Fruit fly (Drosophila melanogaster) whole organism, embryonic: ENCODE data around the gene CG12768.

Experiments
- B-H2 ChIP-seq: fragments of 200-800 bp; sonication (Bioruptor generic); optimal IDR thresholded peaks from 2 replicates; lab custom pipeline; 2018; ENCODE audit warnings: missing biosample characterization, mild to moderate bottlenecking, missing genetic modification characterization
- Blimp-1 ChIP-seq: fragments of 200-800 bp; sonication (Bioruptor generic); optimal IDR thresholded peaks from 3 replicates; lab custom pipeline; 2018; ENCODE audit warnings: missing biosample characterization, missing genetic modification characterization, mild to moderate bottlenecking, moderate library complexity, missing genetic modification reagents
- CG10431 ChIP-seq: fragments of 200-800 bp; sonication (Bioruptor generic); optimal IDR thresholded peaks from 3 replicates; lab custom pipeline; 2018; ENCODE audit warnings: missing biosample characterization, mild to moderate bottlenecking, missing genetic modification characterization
- CG10462 ChIP-seq: fragments of 200-800 bp; sonication (Bioruptor generic); optimal IDR thresholded peaks from 2 replicates; lab custom pipeline; 2016; ENCODE audit warnings: missing biosample characterization, missing genetic modification characterization
- CG10543 ChIP-seq: fragments of 200-800 bp; sonication (Bioruptor generic); optimal IDR thresholded peaks from 3 replicates; lab custom pipeline; 2017; ENCODE audit warnings: missing biosample characterization, mild to moderate bottlenecking, missing genetic modification characterization, moderate library complexity
- CG11723 ChIP-seq: fragments of 200-800 bp; sonication (Bioruptor generic); optimal IDR thresholded peaks from 2 replicates; lab custom pipeline; 2017; ENCODE audit warnings: missing biosample characterization, mild to moderate bottlenecking, missing genetic modification characterization
- CG12236 ChIP-seq: fragments of 200-800 bp; sonication (Bioruptor generic); optimal IDR thresholded peaks from 2 replicates; lab custom pipeline; 2016; ENCODE audit warnings: missing biosample characterization, missing genetic modification characterization
- CG13424 ChIP-seq: fragments of 200-800 bp; sonication (Bioruptor generic); optimal IDR thresholded peaks from 2 replicates; lab custom pipeline; 2019; ENCODE audit warnings: missing biosample characterization, mild to moderate bottlenecking, missing genetic modification characterization, moderate library complexity
- CG16813 ChIP-seq: fragments of 200-800 bp; sonication (Bioruptor generic); IDR thresholded peaks from 3 replicates; pipeline ENCODE4 v1.3.6; 2022; ENCODE audit warnings: missing biosample characterization, missing genetic modification characterization; ENCODE audit not compliant: partially characterized antibody
- CG33557 ChIP-seq: fragments of 200-800 bp; sonication (Bioruptor generic); optimal IDR thresholded peaks from 2 replicates; lab custom pipeline; 2019; ENCODE audit warnings: missing biosample characterization, mild to moderate bottlenecking, missing genetic modification characterization, moderate library complexity
- CG34422 ChIP-seq: fragments of 200-800 bp; sonication (Bioruptor generic); IDR thresholded peaks from 3 replicates; pipeline ENCODE4 v1.3.6; 2022; ENCODE audit warnings: missing biosample characterization, missing genetic modification characterization
- CG3726 ChIP-seq: fragments of 200-800 bp; sonication (Bioruptor generic); IDR thresholded peaks from 3 replicates; pipeline ENCODE4, ENCODE4 v1.3.6; 2022; ENCODE audit warnings: missing biosample characterization, missing genetic modification characterization
- CG4424 ChIP-seq: fragments of 200-800 bp; sonication (Bioruptor generic); optimal IDR thresholded peaks from 3 replicates; lab custom pipeline; 2016; ENCODE audit warnings: missing biosample characterization, missing genetic modification characterization
- CG5180 ChIP-seq: fragments of 200-800 bp; sonication (Bioruptor generic); optimal IDR thresholded peaks from 3 replicates; lab custom pipeline; 2017; ENCODE audit warnings: missing biosample characterization, missing genetic modification characterization, mild to moderate bottlenecking, moderate library complexity, missing genetic modification reagents
- CG6254 ChIP-seq: fragments of 200-800 bp; sonication (Bioruptor generic); optimal IDR thresholded peaks from 3 replicates; lab custom pipeline; 2017; ENCODE audit warnings: mild to moderate bottlenecking, missing biosample characterization, missing genetic modification reagents, missing genetic modification characterization
- CG6654 ChIP-seq: fragments of 200-800 bp; sonication (Bioruptor generic); optimal IDR thresholded peaks from 2 replicates; lab custom pipeline; 2017; ENCODE audit warnings: missing biosample characterization, mild to moderate bottlenecking, missing genetic modification characterization
- CG7271 ChIP-seq: fragments of 200-800 bp; sonication (Bioruptor generic); optimal IDR thresholded peaks from 2 replicates; lab custom pipeline; 2018; ENCODE audit warnings: missing biosample characterization, mild to moderate bottlenecking, missing genetic modification characterization, moderate library complexity
- CG7786 ChIP-seq: fragments of 200-800 bp; sonication (Bioruptor generic); optimal IDR thresholded peaks from 2 replicates; lab custom pipeline; 2016; ENCODE audit warnings: missing biosample characterization, missing genetic modification characterization
- CG8290 ChIP-seq, 3 experiments: fragments of 200-800 bp; sonication (Bioruptor generic); optimal IDR thresholded peaks; 2 replicates each; lab custom pipeline; 2016 to 2019; ENCODE audit warnings: missing biosample characterization in 3 of 3, missing genetic modification characterization in 3 of 3, mild to moderate bottlenecking in 2 of 3, moderate library complexity in 1 of 3
- CG9932 ChIP-seq: fragments of 200-800 bp; sonication (Bioruptor generic); IDR thresholded peaks from 2 replicates; pipeline ENCODE4 v1.3.6; 2022; ENCODE audit warnings: missing biosample characterization, missing genetic modification characterization
- CTCF ChIP-seq: fragments of 200-800 bp; sonication (Bioruptor generic); optimal IDR thresholded peaks from 2 replicates; lab custom pipeline; 2017; ENCODE audit warnings: missing biosample characterization, mild to moderate bottlenecking, missing genetic modification characterization, moderate library complexity
- CoRest ChIP-seq: fragments of 200-800 bp; sonication (Bioruptor generic); optimal IDR thresholded peaks from 3 replicates; lab custom pipeline; 2018; ENCODE audit warnings: missing biosample characterization, mild to moderate bottlenecking, missing genetic modification characterization, moderate library complexity
- HmgD ChIP-seq: fragments of 200-800 bp; sonication (Bioruptor generic); optimal IDR thresholded peaks from 3 replicates; lab custom pipeline; 2016; ENCODE audit warnings: missing biosample characterization, missing genetic modification characterization
- Jarid2 ChIP-seq: fragments of 200-800 bp; sonication (Bioruptor generic); optimal IDR thresholded peaks from 3 replicates; lab custom pipeline; 2017; ENCODE audit warnings: mild to moderate bottlenecking, missing biosample characterization, missing genetic modification reagents, missing genetic modification characterization
- Ptx1 ChIP-seq: fragments of 200-800 bp; sonication (Bioruptor generic); IDR thresholded peaks from 2 replicates; pipeline ENCODE4 v1.3.6; 2022; ENCODE audit warnings: missing biosample characterization, missing genetic modification characterization
- Sry-β ChIP-seq: fragments of 200-800 bp; sonication (Bioruptor generic); optimal IDR thresholded peaks from 2 replicates; lab custom pipeline; 2018; ENCODE audit warnings: missing biosample characterization, mild to moderate bottlenecking, missing genetic modification characterization, moderate library complexity
- Trl ChIP-seq, 3 experiments: fragments of >200 bp in 2 of 3; fragments of 200-800 bp in 1 of 3; sonication (Bioruptor generic) in 1 of 3; optimal IDR thresholded peaks; 2 replicates in 1 of 3; 3 replicates in 2 of 3; lab custom pipeline; 2016 to 2017; ENCODE audit warnings: missing biosample characterization in 1 of 3, missing genetic modification characterization in 1 of 3
- Xbp1 ChIP-seq: fragments of 200-800 bp; sonication (Bioruptor generic); optimal IDR thresholded peaks from 3 replicates; lab custom pipeline; 2016; ENCODE audit warnings: missing biosample characterization, mild to moderate bottlenecking, missing genetic modification characterization
- ase ChIP-seq: fragments of 200-800 bp; sonication (Bioruptor generic); IDR thresholded peaks from 3 replicates; pipeline ENCODE4 v1.3.6; 2022; ENCODE audit warnings: missing biosample characterization, missing genetic modification characterization
- bbx ChIP-seq: fragments of 200-800 bp; sonication (Bioruptor generic); IDR thresholded peaks from 2 replicates; pipeline ENCODE4 v1.3.6; 2022; ENCODE audit warnings: missing biosample characterization, missing genetic modification characterization; ENCODE audit not compliant: partially characterized antibody
- chinmo ChIP-seq: fragments of 200-800 bp; sonication (Bioruptor generic); IDR thresholded peaks from 4 replicates; pipeline ENCODE4 v1.3.6; 2022; ENCODE audit warnings: missing biosample characterization, missing genetic modification characterization; ENCODE audit not compliant: partially characterized antibody
- ci ChIP-seq: fragments of 200-800 bp; sonication (Bioruptor generic); IDR thresholded peaks from 3 replicates; pipeline ENCODE4 v1.3.6; 2022; ENCODE audit warnings: missing biosample characterization, missing genetic modification characterization
- dysf ChIP-seq: fragments of 200-800 bp; sonication (Bioruptor generic); IDR thresholded peaks from 3 replicates; pipeline ENCODE4 v1.3.6; 2022; ENCODE audit warnings: missing biosample characterization, missing genetic modification characterization
- gcm ChIP-seq: fragments of 200-800 bp; sonication (Bioruptor generic); optimal IDR thresholded peaks from 2 replicates; lab custom pipeline; 2019; ENCODE audit warnings: missing biosample characterization, mild to moderate bottlenecking, missing genetic modification characterization, moderate library complexity
- nom ChIP-seq: fragments of 200-800 bp; sonication (Bioruptor generic); optimal IDR thresholded peaks from 2 replicates; lab custom pipeline; 2017; ENCODE audit warnings: missing biosample characterization, missing genetic modification characterization, mild to moderate bottlenecking, moderate library complexity, missing genetic modification reagents
- odd ChIP-seq: fragments of 200-800 bp; sonication (Bioruptor generic); optimal IDR thresholded peaks from 2 replicates; lab custom pipeline; 2017; ENCODE audit warnings: missing biosample characterization, mild to moderate bottlenecking, missing genetic modification characterization
- peb ChIP-seq: fragments of 200-800 bp; sonication (Bioruptor generic); IDR thresholded peaks from 2 replicates; pipeline ENCODE4 v1.3.6; 2022; ENCODE audit warnings: missing biosample characterization, missing genetic modification characterization
- pfk ChIP-seq: fragments of 200-800 bp; sonication (Bioruptor generic); optimal IDR thresholded peaks from 2 replicates; lab custom pipeline; 2018; ENCODE audit warnings: missing biosample characterization, mild to moderate bottlenecking, missing genetic modification characterization, moderate library complexity
- prd ChIP-seq, 3 experiments: fragments of >200 bp in 2 of 3; fragments of 200-800 bp in 1 of 3; sonication (Bioruptor generic) in 1 of 3; optimal IDR thresholded peaks in 2 of 3; IDR thresholded peaks in 1 of 3; 2 replicates in 2 of 3; 3 replicates in 1 of 3; pipeline versions ENCODE4 v1.3.6 to Lab custom; 2017 to 2022; ENCODE audit warnings: missing biosample characterization in 1 of 3, missing genetic modification characterization in 1 of 3
- rib ChIP-seq: fragments of 200-800 bp; sonication (Bioruptor generic); IDR thresholded peaks from 2 replicates; pipeline ENCODE4 v1.3.6; 2022; ENCODE audit warnings: missing biosample characterization, missing genetic modification characterization
- sug ChIP-seq: fragments of 200-800 bp; optimal IDR thresholded peaks from 2 replicates; lab custom pipeline; 2019; ENCODE audit warnings: missing biosample characterization, mild to moderate bottlenecking, missing genetic modification characterization, moderate library complexity
- tna ChIP-seq: fragments of 200-800 bp; sonication (Bioruptor generic); IDR thresholded peaks from 2 replicates; pipeline ENCODE4 v1.3.6; 2022; ENCODE audit warnings: missing biosample characterization, missing genetic modification characterization; ENCODE audit not compliant: partially characterized antibody
- twi ChIP-seq: fragments of 200-800 bp; optimal IDR thresholded peaks from 2 replicates; lab custom pipeline; 2019; ENCODE audit warnings: missing biosample characterization, mild to moderate bottlenecking, missing genetic modification characterization, moderate library complexity
- vnd ChIP-seq: fragments of 200-800 bp; sonication (Bioruptor generic); IDR thresholded peaks from 3 replicates; pipeline ENCODE4 v1.3.6; 2022; ENCODE audit warnings: missing biosample characterization, missing genetic modification characterization; ENCODE audit not compliant: partially characterized antibody
- vvl ChIP-seq: fragments of 200-800 bp; sonication (Bioruptor generic); IDR thresholded peaks from 2 replicates; pipeline ENCODE4 v1.3.6; 2022; ENCODE audit warnings: missing biosample characterization, missing genetic modification characterization
- zen2 ChIP-seq: fragments of 200-800 bp; sonication (Bioruptor generic); IDR thresholded peaks from 3 replicates; pipeline ENCODE4 v1.3.6; 2022; ENCODE audit warnings: missing biosample characterization, missing genetic modification characterization; ENCODE audit not compliant: partially characterized antibody

Gene CG12768

dm6 chr3L:22945264-22945941 lies 35.1 kb downstream of the CG12768 start, which contains the start of gene Mes2:
Gene Mes2, plus strand, starts transcription at chr3L:22945657.
- TF ChIP-seq zen2 (GFP tag; lab: Robert Waterston, UW): 0 out of 3 replicates have a peak, but pooled peaks have one; percentile 42
- TF ChIP-seq Trl (optimal IDR thresholded peaks at IDR 0.05; lab: Kevin White, UChicago): peak; percentile 60 to 86
- TF ChIP-seq Trl (GFP tag; optimal IDR thresholded peaks at IDR 0.05; lab: Kevin White, UChicago): no peak
- peak; percentile 38; the same call in 1 of the 3 replicates for TF ChIP-seq ci (GFP tag; lab: Robert Waterston, UW)
- peak; percentile 79 for TF ChIP-seq gcm (GFP tag; lab: Kevin White, UChicago)
- TF ChIP-seq CG11723 (GFP tag; lab: Kevin White, UChicago): peak; percentile 65
- TF ChIP-seq Blimp-1 (GFP tag; lab: Kevin White, UChicago): peak; percentile 96
- no peak for TF ChIP-seq Ptx1 (GFP tag; lab: Robert Waterston, UW)
- TF ChIP-seq CG5180 (GFP tag; lab: Kevin White, UChicago): peak; percentile 16
- no peak for TF ChIP-seq CG12236 (GFP tag; lab: Kevin White, UChicago)
- TF ChIP-seq nom: peak; percentile 1
- TF ChIP-seq sug: peak; percentile 34
- peak; percentile 22 for TF ChIP-seq CoRest (tag; lab: Kevin White, UChicago)
- TF ChIP-seq CG9932 (GFP tag; lab: Robert Waterston, UW): no peak
- TF ChIP-seq CG3726 (GFP tag; lab: Robert Waterston, UW): no peak
- peak; percentile 33 for TF ChIP-seq pfk (GFP tag; lab: Kevin White, UChicago)
- no peak for TF ChIP-seq prd (optimal IDR thresholded peaks at IDR 0.05; lab: Kevin White, UChicago)
- 0 out of 3 replicates have a peak, but pooled peaks have one; percentile 24 for TF ChIP-seq prd (GFP tag; IDR thresholded peaks at IDR 0.05; lab: Robert Waterston, UW)
- no peak for TF ChIP-seq Xbp1 (GFP tag; lab: Kevin White, UChicago)
- no peak for TF ChIP-seq CG7786 (GFP tag; lab: Kevin White, UChicago)
- TF ChIP-seq Jarid2 (GFP tag; lab: Kevin White, UChicago): peak; percentile 67
- 0 out of 3 replicates have a peak, but pooled peaks have one; percentile 29 for TF ChIP-seq ase (GFP tag; lab: Robert Waterston, UW)
- TF ChIP-seq peb (GFP tag; lab: Robert Waterston, UW): no peak
- peak; percentile 24; the same call in 1 of the 2 replicates for TF ChIP-seq vvl (GFP tag; lab: Robert Waterston, UW)
- TF ChIP-seq CG8290 (GFP tag; optimal IDR thresholded peaks at IDR 0.05; lab: Kevin White, UChicago): no peak
- peak; percentile 6 to 15 for TF ChIP-seq CG8290 (tag; optimal IDR thresholded peaks at IDR 0.05; lab: Kevin White, UChicago)
- TF ChIP-seq vnd (GFP tag; lab: Robert Waterston, UW): no peak
- peak; percentile 12 for TF ChIP-seq HmgD (GFP tag; lab: Kevin White, UChicago)
- TF ChIP-seq CG4424 (GFP tag; lab: Kevin White, UChicago): no peak
- TF ChIP-seq CG16813 (GFP tag; lab: Robert Waterston, UW): 0 out of 3 replicates have a peak, but pooled peaks have one; percentile 36
- no peak for TF ChIP-seq CG34422 (GFP tag; lab: Robert Waterston, UW)
- no peak for TF ChIP-seq B-H2 (GFP tag; lab: Kevin White, UChicago)
- TF ChIP-seq CG6254: peak; percentile 24
- TF ChIP-seq Sry-β (GFP tag; lab: Kevin White, UChicago): no peak
- TF ChIP-seq bbx (GFP tag; lab: Robert Waterston, UW): 0 out of 2 replicates have a peak, but pooled peaks have one; percentile 16
- TF ChIP-seq CG10462 (GFP tag; lab: Kevin White, UChicago): peak; percentile 20
- TF ChIP-seq CG10543 (GFP tag; lab: Kevin White, UChicago): no peak
- no peak for TF ChIP-seq CG13424
- TF ChIP-seq CG6654 (GFP tag; lab: Kevin White, UChicago): no peak
- TF ChIP-seq tna (GFP tag; lab: Robert Waterston, UW): 0 out of 2 replicates have a peak, but pooled peaks have one; percentile 46
- peak; percentile 3 for TF ChIP-seq CG7271 (tag; lab: Kevin White, UChicago)
- peak; percentile 20 for TF ChIP-seq CG33557
- TF ChIP-seq dysf (GFP tag; lab: Robert Waterston, UW): 0 out of 3 replicates have a peak, but pooled peaks have one; percentile 28
- TF ChIP-seq CG10431: peak; percentile 30
- peak; percentile 55 for TF ChIP-seq twi
- 0 out of 2 replicates have a peak, but pooled peaks have one; percentile 46 for TF ChIP-seq rib (GFP tag; lab: Robert Waterston, UW)
- TF ChIP-seq CTCF (GFP tag; lab: Kevin White, UChicago): peak; percentile 19
- peak; percentile 21 for TF ChIP-seq odd (GFP tag; lab: Kevin White, UChicago)
- 0 out of 4 replicates have a peak, but pooled peaks have one; percentile 68 for TF ChIP-seq chinmo (GFP tag; lab: Robert Waterston, UW)
